Fruit fly (Drosophila melanogaster): Measurements from ENCODE around the gene Rab23.

DNA sequence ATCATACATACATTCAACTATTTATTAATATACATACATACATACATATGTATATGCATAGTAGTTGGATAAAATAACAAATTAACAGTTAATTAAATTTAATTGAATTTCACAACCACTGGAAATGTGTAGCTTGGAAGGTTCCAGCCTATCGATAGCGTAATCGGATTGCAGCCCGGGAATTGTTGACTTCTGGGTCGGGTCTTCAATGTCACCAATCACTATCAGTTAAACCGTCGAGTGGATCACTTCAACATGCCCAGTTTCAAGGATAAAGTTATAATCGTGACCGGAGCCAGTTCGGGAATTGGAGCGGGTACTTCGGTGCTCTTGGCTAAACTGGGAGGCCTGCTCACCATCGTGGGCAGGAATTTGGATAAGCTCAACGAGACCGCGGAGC, 51.8 kb downstream of the Rab23 start, which contains the start of gene CG12171:
- TF ChIP-seq usp (GFP tag; optimal IDR thresholded peaks at IDR 0.05) (no peak), psq (optimal IDR thresholded peaks at IDR 0.05) (no peak), CG8478 (optimal IDR thresholded peaks at IDR 0.05) (no peak), Dll (optimal IDR thresholded peaks at IDR 0.05) (no peak), pan (optimal IDR thresholded peaks at IDR 0.05) (no peak), EcR (GFP tag; optimal IDR thresholded peaks at IDR 0.05) (no peak)

Measured in whole organism.